Fruit fly (Drosophila melanogaster) whole organism, embryonic: ENCODE measurements around the gene faf.

Source experiments
- CG12391 ChIP-seq: fragments of 200-800 bp; sonication (Bioruptor generic); optimal IDR thresholded peaks from 3 replicates; lab custom pipeline; 2018; ENCODE audit warnings: missing biosample characterization, mild to moderate bottlenecking, missing genetic modification characterization, moderate library complexity
- CG6654 ChIP-seq: fragments of 200-800 bp; sonication (Bioruptor generic); optimal IDR thresholded peaks from 2 replicates; lab custom pipeline; 2017; ENCODE audit warnings: missing biosample characterization, mild to moderate bottlenecking, missing genetic modification characterization
- CG6813 ChIP-seq: fragments of 200-800 bp; sonication (Bioruptor generic); optimal IDR thresholded peaks from 2 replicates; lab custom pipeline; 2017; ENCODE audit warnings: missing biosample characterization, missing genetic modification characterization, mild to moderate bottlenecking, moderate library complexity, missing genetic modification reagents
- Hr39 ChIP-seq: fragments of >200 bp; optimal IDR thresholded peaks from 2 replicates; lab custom pipeline; 2017
- Lim3 ChIP-seq: fragments of 200-800 bp; sonication (Bioruptor generic); IDR thresholded peaks from 2 replicates; pipeline ENCODE4 v1.3.6; 2022; ENCODE audit warnings: missing biosample characterization, missing genetic modification characterization
- Ptx1 ChIP-seq: fragments of 200-800 bp; sonication (Bioruptor generic); IDR thresholded peaks from 2 replicates; pipeline ENCODE4 v1.3.6; 2022; ENCODE audit warnings: missing biosample characterization, missing genetic modification characterization
- Side ChIP-seq: fragments of 200-800 bp; sonication (Bioruptor generic); optimal IDR thresholded peaks from 2 replicates; lab custom pipeline; 2016; ENCODE audit warnings: missing biosample characterization, missing genetic modification characterization
- Sin3A ChIP-seq: fragments of >200 bp; optimal IDR thresholded peaks from 2 replicates; lab custom pipeline; 2018
- ci ChIP-seq: fragments of 200-800 bp; sonication (Bioruptor generic); IDR thresholded peaks from 3 replicates; pipeline ENCODE4 v1.3.6; 2022; ENCODE audit warnings: missing biosample characterization, missing genetic modification characterization
- crc ChIP-seq: fragments of 200-800 bp; sonication (Bioruptor generic); optimal IDR thresholded peaks from 2 replicates; lab custom pipeline; 2016; ENCODE audit warnings: missing biosample characterization, missing genetic modification characterization
- mirr ChIP-seq: fragments of 200-800 bp; sonication (Bioruptor generic); optimal IDR thresholded peaks from 3 replicates; lab custom pipeline; 2018; ENCODE audit warnings: missing biosample characterization, mild to moderate bottlenecking, missing genetic modification characterization

DNA sequence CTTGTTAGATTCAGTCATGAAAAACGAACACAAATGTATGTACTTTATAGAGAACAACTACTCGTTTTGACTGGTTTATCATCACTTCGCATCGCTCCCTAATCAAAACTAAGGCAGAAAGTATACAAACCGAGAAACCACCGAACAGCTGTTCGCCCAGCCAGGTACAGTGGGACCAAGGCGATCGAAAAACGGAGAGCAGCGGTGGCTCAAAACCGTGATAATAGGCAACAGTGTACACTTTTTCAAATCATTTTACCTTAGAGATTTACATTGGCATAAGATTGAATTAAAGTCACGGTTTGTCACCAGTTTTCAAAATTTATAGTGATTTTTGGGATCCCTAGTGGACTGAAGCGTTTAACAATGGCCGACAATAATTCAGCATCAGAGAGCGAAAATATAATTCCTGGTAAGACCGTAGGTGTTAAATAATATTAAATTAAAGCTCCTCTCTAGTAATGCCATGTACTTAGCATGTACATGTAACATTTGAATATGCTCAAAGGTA, 28.5 kb downstream of the faf start, which contains the start of the genes CG42233 and CG1971:
- TF ChIP-seq Side (no peak), Lim3 (no peak), mirr (GFP tag; lab: Kevin White, UChicago) (no peak), CG6654 (GFP tag; lab: Kevin White, UChicago) (no peak), crc (GFP tag; lab: Kevin White, UChicago) (no peak), Hr39 (no peak), Sin3A (no peak), ci (GFP tag; lab: Robert Waterston, UW) (peak; percentile 64; the same call in 2 of the 3 replicates), CG6813 (no peak), CG12391 (peak; percentile 34), Ptx1 (GFP tag; lab: Robert Waterston, UW) (peak; percentile 53)
